Worm (Caenorhabditis elegans) whole organism, L2 larva: ENCODE measurements around the gene Y46D2A.3.
"Not testable (repeated sequence)": the region's sequence is repeated elsewhere in the genome, so short reads cannot be mapped to it uniquely, and the experiment has no call there.

Experiments
- C34F6.9 ChIP-seq: fragments of 150-350 bp; optimal IDR thresholded peaks from 2 replicates; lab custom pipeline; 2014; ENCODE audit warnings: missing biosample characterization, missing genetic modification characterization
- R02D3.7 ChIP-seq: fragments of 150-350 bp; optimal IDR thresholded peaks from 2 replicates; lab custom pipeline; 2014; ENCODE audit warnings: missing biosample characterization, missing genetic modification characterization
- ZK546.5 ChIP-seq: sonication (generic microtip); optimal IDR thresholded peaks from 2 replicates; lab custom pipeline; 2017; ENCODE audit warnings: missing biosample characterization, missing genetic modification characterization
- aly-2 ChIP-seq: fragments of 150-350 bp; optimal IDR thresholded peaks from 2 replicates; lab custom pipeline; 2014; ENCODE audit warnings: missing biosample characterization, missing genetic modification characterization
- ama-1 ChIP-seq: fragments of 150-350 bp; optimal IDR thresholded peaks from 2 replicates; lab custom pipeline; 2018; ENCODE audit warnings: inconsistent platforms
- ceh-16 ChIP-seq: fragments of 150-350 bp; optimal IDR thresholded peaks from 2 replicates; lab custom pipeline; 2014; ENCODE audit warnings: missing biosample characterization, missing genetic modification characterization
- dmd-4 ChIP-seq: sonication (generic microtip); optimal IDR thresholded peaks from 2 replicates; lab custom pipeline; 2017; ENCODE audit warnings: missing biosample characterization, missing genetic modification characterization
- elt-1 ChIP-seq: fragments of 150-350 bp; optimal IDR thresholded peaks from 2 replicates; lab custom pipeline; 2014; ENCODE audit warnings: missing biosample characterization, missing genetic modification characterization
- elt-3 ChIP-seq: sonication (generic microtip); optimal IDR thresholded peaks from 2 replicates; lab custom pipeline; 2017; ENCODE audit warnings: missing biosample characterization, missing genetic modification characterization
- fos-1 ChIP-seq: fragments of 150-350 bp; optimal IDR thresholded peaks from 2 replicates; lab custom pipeline; 2014; ENCODE audit warnings: missing biosample characterization, missing genetic modification characterization
- gmeb-1 ChIP-seq: fragments of 150-350 bp; optimal IDR thresholded peaks from 2 replicates; lab custom pipeline; 2014; ENCODE audit warnings: missing biosample characterization, missing genetic modification characterization
- lin-11 ChIP-seq: fragments of 150-350 bp; sonication (generic microtip); optimal IDR thresholded peaks from 2 replicates; lab custom pipeline; 2014; ENCODE audit warnings: missing biosample characterization, missing genetic modification characterization, inconsistent platforms, mixed read lengths
- lsy-2 ChIP-seq, 2 experiments: fragments of 150-350 bp in 1 of 2; sonication (generic microtip) in 1 of 2; optimal IDR thresholded peaks; 2 replicates each; lab custom pipeline; 2014 to 2017; ENCODE audit warnings: missing biosample characterization in 2 of 2, missing genetic modification characterization in 2 of 2
- mdl-1 ChIP-seq, 2 experiments: fragments of 150-350 bp in 1 of 2; sonication (generic microtip) in 1 of 2; optimal IDR thresholded peaks; 2 replicates each; lab custom pipeline; 2017; ENCODE audit warnings: missing biosample characterization in 2 of 2, missing genetic modification characterization in 2 of 2
- nhr-11 ChIP-seq: fragments of 150-350 bp; optimal IDR thresholded peaks from 2 replicates; lab custom pipeline; 2014; ENCODE audit warnings: missing biosample characterization, missing genetic modification characterization
- nhr-12 ChIP-seq: fragments of 150-350 bp; optimal IDR thresholded peaks from 2 replicates; lab custom pipeline; 2014; ENCODE audit warnings: missing biosample characterization, missing genetic modification characterization
- nhr-129 ChIP-seq: fragments of 150-350 bp; optimal IDR thresholded peaks from 2 replicates; lab custom pipeline; 2014; ENCODE audit warnings: missing biosample characterization, missing genetic modification characterization
- nhr-21 ChIP-seq: fragments of 150-350 bp; optimal IDR thresholded peaks from 2 replicates; lab custom pipeline; 2014; ENCODE audit warnings: missing biosample characterization, missing genetic modification characterization
- nhr-23 ChIP-seq: fragments of 150-350 bp; optimal IDR thresholded peaks from 2 replicates; lab custom pipeline; 2014; ENCODE audit warnings: missing biosample characterization, missing genetic modification reagents, missing genetic modification characterization
- nhr-237 ChIP-seq: fragments of 150-350 bp; optimal IDR thresholded peaks from 2 replicates; lab custom pipeline; 2014; ENCODE audit warnings: missing biosample characterization, missing genetic modification characterization
- nhr-6 ChIP-seq: fragments of 150-350 bp; optimal IDR thresholded peaks from 2 replicates; lab custom pipeline; 2014; ENCODE audit warnings: missing biosample characterization, missing genetic modification characterization
- nhr-77 ChIP-seq: fragments of 150-350 bp; optimal IDR thresholded peaks from 2 replicates; lab custom pipeline; 2014; ENCODE audit warnings: missing biosample characterization, missing genetic modification characterization
- sma-3 ChIP-seq: sonication (generic microtip); optimal IDR thresholded peaks from 2 replicates; lab custom pipeline; 2016; ENCODE audit warnings: missing genetic modification reagents, missing genetic modification characterization, missing compliant biosample characterization
- sma-9 ChIP-seq, 2 experiments: fragments of 150-350 bp in 1 of 2; sonication (generic microtip) in 1 of 2; optimal IDR thresholded peaks; 2 replicates each; lab custom pipeline; 2014 to 2016; ENCODE audit warnings: missing genetic modification characterization in 2 of 2, mild to moderate bottlenecking in 1 of 2, missing biosample characterization in 1 of 2, missing compliant biosample characterization in 1 of 2, missing genetic modification reagents in 1 of 2, moderate library complexity in 1 of 2
- snpc-4 ChIP-seq: fragments of 150-350 bp; optimal IDR thresholded peaks from 2 replicates; lab custom pipeline; 2014; ENCODE audit warnings: missing biosample characterization, missing genetic modification characterization
- unc-39 ChIP-seq: fragments of 150-350 bp; optimal IDR thresholded peaks from 2 replicates; lab custom pipeline; 2014; ENCODE audit warnings: missing biosample characterization, missing genetic modification characterization
- ztf-1 ChIP-seq: fragments of 200-800 bp; sonication (Bioruptor generic); conservative IDR thresholded peaks from 2 replicates; pipeline ENCODE4 v1.3.6; 2022; ENCODE audit warnings: missing genetic modification characterization, missing compliant biosample characterization
- ztf-11 ChIP-seq: sonication (generic microtip); optimal IDR thresholded peaks from 2 replicates; lab custom pipeline; 2017; ENCODE audit warnings: missing biosample characterization, missing genetic modification characterization
- ztf-4 ChIP-seq: fragments of 150-350 bp; optimal IDR thresholded peaks from 2 replicates; lab custom pipeline; 2014; ENCODE audit warnings: missing biosample characterization, missing genetic modification characterization

The Y46D2A.3 gene

ce11 chrII:3297914-3298313 is 29.1 kb downstream of the Y46D2A.3 start, which contains the start of gene btb-18:
btb-18 (plus strand) TSS chrII:3298214.
- TF ChIP-seq sma-3 (GFP tag; lab: Kevin White, UChicago) = no peak

- TF ChIP-seq ceh-16 (tag; lab: Kevin White, UChicago) (no peak), R02D3.7 (no peak), nhr-237 (tag; lab: Kevin White, UChicago) (no peak), fos-1 (peak; percentile 45), nhr-129 (tag; lab: Kevin White, UChicago) (no peak)
These were observed 30.4 kb downstream of the Y46D2A.3 start, which contains the start of gene btb-16 for ce11 chrII:3296644-3297043. btb-16 (plus strand) TSS chrII:3296883.

- TF ChIP-seq gmeb-1 (tag; lab: Kevin White, UChicago) (peak; percentile 9), nhr-21 (tag; lab: Kevin White, UChicago) (no peak), fos-1 (peak; percentile 58)
These were observed 31.8 kb downstream of the Y46D2A.3 start, which contains the start of gene btb-17 for ce11 chrII:3295193-3295592. btb-17 (plus strand) TSS chrII:3295405.

- not testable (repeated sequence) for TF ChIP-seq ama-1; gmeb-1 (tag; lab: Kevin White, UChicago); elt-3 (tag; lab: Kevin White, UChicago)
These were observed 36.5 kb downstream of the Y46D2A.3 start, which contains the start of gene F39E9.14 for ce11 chrII:3290544-3290943. F39E9.14 (minus strand) TSS chrII:3290644.

DNA sequence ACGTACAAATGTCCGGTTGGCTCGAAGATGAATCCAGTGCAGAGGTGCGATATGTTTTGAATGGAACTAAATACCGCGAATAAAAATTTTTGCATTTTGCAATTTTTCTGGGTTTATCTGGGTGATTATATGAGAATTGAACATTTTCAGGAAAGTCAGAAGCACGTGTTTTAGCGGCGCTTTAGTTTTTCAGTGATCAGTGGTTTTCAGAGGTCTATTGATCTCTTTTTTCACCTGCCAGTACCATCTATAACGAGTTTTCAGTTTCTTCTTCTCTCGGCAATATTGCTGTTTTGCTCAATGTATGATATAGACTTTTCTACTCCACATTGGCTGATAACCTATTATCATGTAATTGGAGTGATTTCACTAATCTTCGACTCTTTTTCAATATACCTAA is 39.9 kb downstream of the Y46D2A.3 start, which contains the start of gene sri-63:
TSS of gene sri-63 (plus strand) at position 301 of the 400 bp plus-strand sequence.
- no peak for TF ChIP-seq nhr-23 (tag; lab: Kevin White, UChicago)
- no peak for TF ChIP-seq dmd-4 (tag; lab: Kevin White, UChicago)
- TF ChIP-seq lin-11 (tag; lab: Kevin White, UChicago) = no peak
- no peak for TF ChIP-seq nhr-77
- TF ChIP-seq aly-2 (tag; lab: Kevin White, UChicago) = no peak
- TF ChIP-seq fos-1 = no peak
- TF ChIP-seq mdl-1 (tag; optimal IDR thresholded peaks at IDR 0.05; lab: Kevin White, UChicago) = no peak
- no peak for TF ChIP-seq sma-9 (GFP tag; optimal IDR thresholded peaks at IDR 0.05; lab: Kevin White, UChicago)
- no peak for TF ChIP-seq sma-9 (tag; optimal IDR thresholded peaks at IDR 0.05; lab: Kevin White, UChicago)

DNA sequence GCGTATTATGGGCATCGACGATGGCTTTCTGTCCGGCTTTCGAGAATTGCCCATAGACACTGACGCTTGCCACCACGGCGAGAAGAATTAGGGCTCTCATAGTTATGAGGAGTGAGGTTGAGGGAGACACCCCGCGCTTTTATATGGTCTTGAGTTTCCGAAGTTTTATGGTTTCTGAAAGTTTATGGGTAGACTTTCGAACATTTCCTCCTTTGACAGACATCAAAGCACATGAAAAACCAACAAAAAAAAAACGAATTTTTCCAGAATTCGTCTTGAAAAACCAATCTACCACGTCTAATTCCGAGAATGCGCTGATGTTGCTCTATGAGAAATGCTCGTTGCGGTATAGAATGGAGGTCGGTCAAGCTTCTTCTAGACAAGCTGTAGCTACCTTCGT is 42.4 kb downstream of the Y46D2A.3 start, which contains the start of gene scl-15:
TSS of gene scl-15 (minus strand) at position 101 of the 400 bp plus-strand sequence.
- TF ChIP-seq nhr-237 (tag; lab: Kevin White, UChicago) (no peak), nhr-6 (tag; lab: Kevin White, UChicago) (no peak), sma-9 (GFP tag; optimal IDR thresholded peaks at IDR 0.05; lab: Kevin White, UChicago) (no peak), sma-9 (tag; optimal IDR thresholded peaks at IDR 0.05; lab: Kevin White, UChicago) (no peak), ZK546.5 (tag; lab: Kevin White, UChicago) (no peak), snpc-4 (tag; lab: Kevin White, UChicago) (no peak), sma-3 (GFP tag; lab: Kevin White, UChicago) (no peak), ztf-1 (no peak), elt-1 (tag; lab: Kevin White, UChicago) (no peak), dmd-4 (tag; lab: Kevin White, UChicago) (no peak), unc-39 (tag; lab: Kevin White, UChicago) (no peak), nhr-11 (tag; lab: Kevin White, UChicago) (no peak), nhr-12 (tag; lab: Kevin White, UChicago) (no peak), gmeb-1 (tag; lab: Kevin White, UChicago) (no peak)

DNA sequence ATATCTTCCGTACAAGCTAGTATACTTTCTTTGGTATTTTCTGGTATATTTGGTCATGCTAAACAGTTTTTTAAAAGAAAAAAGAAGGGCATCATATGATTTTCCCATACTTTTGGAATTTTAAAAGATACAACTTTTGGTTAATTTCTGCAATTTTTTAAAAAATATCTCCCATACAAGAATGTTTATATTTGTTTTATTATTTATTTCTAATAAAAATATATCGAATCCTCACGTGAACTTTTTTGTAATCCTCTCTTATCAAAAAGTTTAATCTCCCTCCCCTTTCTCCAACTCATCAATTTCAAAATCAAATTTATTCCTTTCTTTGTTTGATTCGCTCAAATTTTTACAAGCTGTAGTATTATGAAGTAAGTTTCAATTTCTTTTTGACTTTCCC is 44.7 kb downstream of the Y46D2A.3 start, which contains the start of gene nep-13:
TSS of gene nep-13 (plus strand) at position 301 of the 400 bp plus-strand sequence.
- TF ChIP-seq ama-1 (no peak), C34F6.9 (tag; lab: Kevin White, UChicago) (no peak), ztf-11 (tag; lab: Kevin White, UChicago) (no peak), ztf-4 (no peak), lsy-2 (tag; optimal IDR thresholded peaks at IDR 0.05; lab: Kevin White, UChicago) (no peak), lin-11 (tag; lab: Kevin White, UChicago) (no peak), elt-1 (tag; lab: Kevin White, UChicago) (no peak)
